Worm (Caenorhabditis elegans) whole organism, midembryonic: Measurements from ENCODE around the gene ceh-75.

Source experiments
- T22C8.4 ChIP-seq: fragments of 200-800 bp; sonication (Bioruptor generic); IDR thresholded peaks from 2 replicates; pipeline ENCODE4 v1.3.6; 2022; ENCODE audit warnings: missing genetic modification characterization, missing compliant biosample characterization
- cog-1 ChIP-seq: sonication (generic microtip); optimal IDR thresholded peaks from 2 replicates; lab custom pipeline; 2016; ENCODE audit warnings: missing genetic modification characterization, missing compliant biosample characterization
- flt-1 ChIP-seq: fragments of 200-800 bp; sonication (Bioruptor generic); IDR thresholded peaks from 2 replicates; pipeline ENCODE4 v1.3.6; 2022; ENCODE audit warnings: missing genetic modification characterization, missing compliant biosample characterization
- klf-2 ChIP-seq: fragments of 200-800 bp; sonication (Bioruptor generic); conservative IDR thresholded peaks from 2 replicates; pipeline ENCODE4 v1.3.6; 2022; ENCODE audit warnings: missing genetic modification reagents, missing genetic modification characterization, missing compliant biosample characterization
- med-1 ChIP-seq: sonication (generic microtip); optimal IDR thresholded peaks from 2 replicates; lab custom pipeline; 2017; ENCODE audit warnings: missing genetic modification characterization, mild to moderate bottlenecking, missing compliant biosample characterization, antibody characterized with exemption, missing genetic modification reagents; ENCODE audit not compliant: insufficient read depth
- ref-1 ChIP-seq: fragments of 200-800 bp; sonication (Bioruptor generic); conservative IDR thresholded peaks from 2 replicates; pipeline ENCODE4 v1.3.6; 2022; ENCODE audit warnings: missing genetic modification reagents, missing genetic modification characterization, missing compliant biosample characterization
- tab-1 ChIP-seq: fragments of 200-800 bp; sonication (Bioruptor generic); IDR thresholded peaks from 2 replicates; pipeline ENCODE4 v1.3.6; 2022; ENCODE audit warnings: missing genetic modification characterization, missing compliant biosample characterization
- ztf-23 ChIP-seq: fragments of 200-800 bp; sonication (Bioruptor generic); IDR thresholded peaks from 2 replicates; pipeline ENCODE4 v1.3.6; 2022; ENCODE audit warnings: missing genetic modification reagents, missing genetic modification characterization, missing compliant biosample characterization
- ztf-29 ChIP-seq: fragments of 200-800 bp; sonication (Bioruptor generic); IDR thresholded peaks from 2 replicates; pipeline ENCODE4 v1.3.6; 2022; ENCODE audit warnings: missing genetic modification reagents, missing genetic modification characterization, missing compliant biosample characterization

DNA sequence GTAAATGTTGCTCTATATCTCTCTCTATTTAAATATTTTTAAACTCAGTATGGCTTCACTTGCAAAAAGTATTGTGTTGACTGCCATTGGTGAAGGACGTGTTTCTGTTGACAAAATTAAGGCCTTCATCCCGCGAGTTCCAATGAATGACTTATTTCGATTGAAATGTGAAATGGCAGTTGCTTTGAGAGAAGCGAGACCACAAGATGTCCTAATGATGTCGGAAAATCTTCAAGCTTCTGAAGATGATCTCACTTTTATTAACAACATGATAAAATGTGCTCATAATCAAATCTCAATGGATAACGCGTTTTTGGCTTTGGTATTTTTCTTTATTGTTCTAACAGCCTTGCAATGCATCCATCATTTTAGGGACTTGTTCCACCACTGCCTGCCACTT is at the start of gene ceh-75:
- TF ChIP-seq flt-1 (GFP tag; lab: Robert Waterston, UW) = no peak
- TF ChIP-seq med-1 = no peak
- no peak for TF ChIP-seq ref-1 (GFP tag; lab: Robert Waterston, UW)
- no peak for TF ChIP-seq ztf-29 (GFP tag; lab: Robert Waterston, UW)
- no peak for TF ChIP-seq klf-2 (GFP tag; lab: Robert Waterston, UW)
- TF ChIP-seq tab-1 (GFP tag; lab: Robert Waterston, UW) = no peak
- TF ChIP-seq cog-1 (tag; lab: Kevin White, UChicago) = no peak
- no peak for TF ChIP-seq T22C8.4
- no peak for TF ChIP-seq ztf-23 (GFP tag; lab: Robert Waterston, UW)
